Worm (Caenorhabditis elegans) whole organism, L4 larva: Measurements from ENCODE around the gene T02G5.7.

ENCODE experiments used
- F26F4.8 ChIP-seq: fragments of 200-800 bp; sonication (Bioruptor generic); conservative IDR thresholded peaks from 2 replicates; pipeline ENCODE4 v1.3.6; 2022; ENCODE audit warnings: missing genetic modification characterization, missing compliant biosample characterization
- F37D6.2 ChIP-seq: sonication (generic microtip); optimal IDR thresholded peaks from 2 replicates; lab custom pipeline; 2016; ENCODE audit warnings: mild to moderate bottlenecking, missing genetic modification characterization, missing compliant biosample characterization
- F44E2.7 ChIP-seq: fragments of 200-800 bp; sonication (Bioruptor generic); IDR thresholded peaks from 2 replicates; pipeline ENCODE4 v2.1.2; 2022; ENCODE audit warnings: missing genetic modification characterization, missing compliant biosample characterization
- T20F7.1 ChIP-seq: fragments of 200-800 bp; sonication (Bioruptor generic); optimal IDR thresholded peaks from 2 replicates; lab custom pipeline; 2018; ENCODE audit warnings: mild to moderate bottlenecking, missing genetic modification characterization, missing compliant biosample characterization
- Y105C5A.15 ChIP-seq: fragments of 200-800 bp; sonication (Bioruptor generic); IDR thresholded peaks from 2 replicates; pipeline ENCODE4 v1.3.6; 2022; ENCODE audit warnings: missing genetic modification characterization, missing compliant biosample characterization
- Y48G9A.11 ChIP-seq: fragments of 200-800 bp; sonication (Bioruptor generic); IDR thresholded peaks from 2 replicates; pipeline ENCODE4 v1.3.6; 2022; ENCODE audit warnings: missing genetic modification reagents, missing genetic modification characterization, missing compliant biosample characterization
- ZK337.2 ChIP-seq: fragments of 200-800 bp; sonication (Bioruptor generic); IDR thresholded peaks from 2 replicates; pipeline ENCODE4 v1.3.6; 2022; ENCODE audit warnings: missing genetic modification reagents, missing genetic modification characterization, missing compliant biosample characterization
- ZK546.5 ChIP-seq, 2 experiments: sonication (generic microtip); optimal IDR thresholded peaks; 2 replicates each; lab custom pipeline; 2017; ENCODE audit warnings: missing biosample characterization in 2 of 2, missing genetic modification characterization in 2 of 2
- aha-1 ChIP-seq: fragments of 150-350 bp; peaks from one replicate; lab custom pipeline; 2014; ENCODE audit warnings: missing biosample characterization, missing genetic modification characterization
- aly-2 ChIP-seq: sonication (generic microtip); optimal IDR thresholded peaks from 2 replicates; lab custom pipeline; 2018; ENCODE audit warnings: missing biosample characterization, missing genetic modification characterization
- arid-1 ChIP-seq: fragments of 200-800 bp; sonication (Bioruptor generic); conservative IDR thresholded peaks from 2 replicates; pipeline ENCODE4 v1.3.6; 2022; ENCODE audit warnings: missing genetic modification reagents, missing genetic modification characterization, missing compliant biosample characterization
- ceh-32 ChIP-seq: sonication (generic microtip); optimal IDR thresholded peaks from 2 replicates; lab custom pipeline; 2016; ENCODE audit warnings: mild to moderate bottlenecking, missing genetic modification characterization, missing compliant biosample characterization; ENCODE audit not compliant: poor library complexity
- ceh-44 ChIP-seq: fragments of 200-800 bp; sonication (Bioruptor generic); IDR thresholded peaks from 2 replicates; pipeline ENCODE4 v1.3.6; 2022; ENCODE audit warnings: missing genetic modification reagents, missing genetic modification characterization, missing compliant biosample characterization
- ctbp-1 ChIP-seq: fragments of 200-800 bp; sonication (Bioruptor generic); IDR thresholded peaks from 2 replicates; pipeline ENCODE4 v1.3.6; 2022; ENCODE audit warnings: missing genetic modification reagents, missing genetic modification characterization, missing compliant biosample characterization
- dmd-8 ChIP-seq: fragments of 200-800 bp; sonication (Bioruptor generic); IDR thresholded peaks from 2 replicates; pipeline ENCODE4 v1.3.6; 2022; ENCODE audit warnings: missing genetic modification characterization, missing compliant biosample characterization
- duxl-1 ChIP-seq: sonication (generic microtip); optimal IDR thresholded peaks from 2 replicates; lab custom pipeline; 2016; ENCODE audit warnings: mild to moderate bottlenecking, missing genetic modification characterization, moderate library complexity, missing compliant biosample characterization; ENCODE audit not compliant: poor library complexity
- egl-43 ChIP-seq: fragments of 200-800 bp; sonication (Bioruptor generic); IDR thresholded peaks from 2 replicates; pipeline ENCODE4 v1.3.6; 2022; ENCODE audit warnings: missing genetic modification reagents, missing genetic modification characterization, missing compliant biosample characterization
- fkh-10 ChIP-seq: fragments of 150-350 bp; optimal IDR thresholded peaks from 2 replicates; lab custom pipeline; 2014; ENCODE audit warnings: missing biosample characterization, missing genetic modification reagents, missing genetic modification characterization
- fos-1 ChIP-seq: fragments of 150-350 bp; optimal IDR thresholded peaks from 2 replicates; lab custom pipeline; 2014; ENCODE audit warnings: missing biosample characterization, missing genetic modification characterization
- gei-8 ChIP-seq: fragments of 200-800 bp; sonication (Bioruptor generic); optimal IDR thresholded peaks from 2 replicates; lab custom pipeline; 2018; ENCODE audit warnings: mild to moderate bottlenecking, missing genetic modification characterization, missing compliant biosample characterization
- hif-1 ChIP-seq, 2 experiments: sonication (generic microtip); optimal IDR thresholded peaks; 2 replicates each; lab custom pipeline; 2016 to 2017; ENCODE audit warnings: missing compliant biosample characterization in 2 of 2, missing genetic modification characterization in 2 of 2, missing genetic modification reagents in 2 of 2, missing genotype in 2 of 2, mild to moderate bottlenecking in 1 of 2
- hlh-11 ChIP-seq: fragments of 200-800 bp; sonication (Bioruptor generic); optimal IDR thresholded peaks from 2 replicates; lab custom pipeline; 2018; ENCODE audit warnings: mild to moderate bottlenecking, missing genetic modification characterization, missing compliant biosample characterization
- hmg-1.1 ChIP-seq: fragments of 200-800 bp; sonication (Bioruptor generic); IDR thresholded peaks from 2 replicates; pipeline ENCODE4 v1.3.6; 2022; ENCODE audit warnings: missing genetic modification reagents, missing genetic modification characterization, missing compliant biosample characterization
- jun-1 ChIP-seq: fragments of 150-350 bp; optimal IDR thresholded peaks from 2 replicates; lab custom pipeline; 2014; ENCODE audit warnings: missing biosample characterization, missing genetic modification reagents, missing genetic modification characterization
- lin-15B ChIP-seq: fragments of 150-350 bp; sonication (generic microtip); optimal IDR thresholded peaks from 3 replicates; lab custom pipeline; 2014; ENCODE audit warnings: missing biosample characterization, missing genetic modification characterization
- lin-38 ChIP-seq: fragments of 200-800 bp; sonication (Bioruptor generic); IDR thresholded peaks from 2 replicates; pipeline ENCODE4 v1.3.6; 2022; ENCODE audit warnings: missing genetic modification reagents, missing genetic modification characterization, missing compliant biosample characterization
- lin-39 ChIP-seq: fragments of 150-350 bp; optimal IDR thresholded peaks from 2 replicates; lab custom pipeline; 2014; ENCODE audit warnings: missing biosample characterization, missing genetic modification reagents, missing genetic modification characterization
- lir-3 ChIP-seq: sonication (generic microtip); optimal IDR thresholded peaks from 2 replicates; lab custom pipeline; 2016; ENCODE audit warnings: mild to moderate bottlenecking, missing genetic modification characterization, missing compliant biosample characterization
- lsy-2 ChIP-seq, 2 experiments: fragments of 150-350 bp in 1 of 2; sonication (generic microtip) in 1 of 2; optimal IDR thresholded peaks; 2 replicates each; lab custom pipeline; 2014 to 2017; ENCODE audit warnings: missing biosample characterization in 2 of 2, missing genetic modification characterization in 2 of 2
- madf-5 ChIP-seq, 2 experiments: fragments of 200-800 bp; sonication (Bioruptor generic); IDR thresholded peaks; 2 replicates each; pipeline ENCODE4 v1.3.6; 2022; ENCODE audit warnings: missing compliant biosample characterization in 2 of 2, missing genetic modification characterization in 2 of 2
- mep-1 ChIP-seq: fragments of 150-350 bp; sonication (generic microtip); optimal IDR thresholded peaks from 3 replicates; lab custom pipeline; 2014; ENCODE audit warnings: missing biosample characterization, missing genetic modification characterization
- mes-2 ChIP-seq: sonication (generic microtip); optimal IDR thresholded peaks from 2 replicates; lab custom pipeline; 2016; ENCODE audit warnings: missing genotype, mild to moderate bottlenecking, missing genetic modification characterization, missing compliant biosample characterization; ENCODE audit not compliant: poor library complexity, severe bottlenecking
- nhr-42 ChIP-seq: fragments of 200-800 bp; sonication (Bioruptor generic); IDR thresholded peaks from 2 replicates; pipeline ENCODE4 v1.3.6; 2022; ENCODE audit warnings: missing genetic modification characterization, missing compliant biosample characterization
- nhr-6 ChIP-seq: fragments of 150-350 bp; optimal IDR thresholded peaks from 2 replicates; lab custom pipeline; 2014; ENCODE audit warnings: missing biosample characterization, missing genetic modification characterization
- pha-4 ChIP-seq, 2 experiments: fragments of 150-350 bp in 1 of 2; fragments of 200-800 bp in 1 of 2; sonication (Bioruptor generic) in 1 of 2; IDR thresholded peaks in 1 of 2; optimal IDR thresholded peaks in 1 of 2; 2 replicates each; pipeline versions ENCODE4 v1.3.6 to Lab custom; 2014 to 2022; ENCODE audit warnings: missing genetic modification characterization in 2 of 2, missing genetic modification reagents in 2 of 2, missing biosample characterization in 1 of 2, missing compliant biosample characterization in 1 of 2
- rbr-2 ChIP-seq: sonication (generic microtip); optimal IDR thresholded peaks from 2 replicates; lab custom pipeline; 2016; ENCODE audit warnings: missing genotype, missing genetic modification characterization, missing compliant biosample characterization
- saeg-2 ChIP-seq: fragments of 200-800 bp; sonication (Bioruptor generic); IDR thresholded peaks from 2 replicates; pipeline ENCODE4 v1.3.6; 2022; ENCODE audit warnings: missing genetic modification reagents, missing genetic modification characterization, missing compliant biosample characterization
- sdz-12 ChIP-seq: fragments of 200-800 bp; sonication (Bioruptor generic); optimal IDR thresholded peaks from 2 replicates; lab custom pipeline; 2018; ENCODE audit warnings: mild to moderate bottlenecking, missing genetic modification characterization, missing compliant biosample characterization
- set-16 ChIP-seq: fragments of 200-800 bp; sonication (Bioruptor generic); IDR thresholded peaks from 2 replicates; pipeline ENCODE4 v1.3.6; 2022; ENCODE audit warnings: missing genetic modification reagents, missing genetic modification characterization, missing compliant biosample characterization
- snpc-1.2 ChIP-seq: fragments of 200-800 bp; sonication (Bioruptor generic); IDR thresholded peaks from 2 replicates; pipeline ENCODE4 v1.3.6; 2022; ENCODE audit warnings: missing genetic modification reagents, missing genetic modification characterization, missing compliant biosample characterization
- spr-3 ChIP-seq: fragments of 200-800 bp; sonication (Bioruptor generic); optimal IDR thresholded peaks from 2 replicates; lab custom pipeline; 2018; ENCODE audit warnings: mild to moderate bottlenecking, missing genetic modification characterization, missing compliant biosample characterization
- tag-97 ChIP-seq: fragments of 200-800 bp; sonication (Bioruptor generic); IDR thresholded peaks from 2 replicates; pipeline ENCODE4 v1.3.6; 2022; ENCODE audit warnings: missing genetic modification characterization, missing compliant biosample characterization
- unc-130 ChIP-seq: sonication (generic microtip); optimal IDR thresholded peaks from 2 replicates; lab custom pipeline; 2016; ENCODE audit warnings: missing genetic modification reagents, missing genetic modification characterization, missing compliant biosample characterization
- unc-39 ChIP-seq: sonication (generic microtip); optimal IDR thresholded peaks from 2 replicates; lab custom pipeline; 2017; ENCODE audit warnings: missing biosample characterization, missing genetic modification characterization
- unc-62 ChIP-seq, 3 experiments: fragments of 150-350 bp in 1 of 3; sonication (generic microtip); optimal IDR thresholded peaks in 2 of 3; peaks in 1 of 3; 1 replicate in 1 of 3; 2 replicates in 2 of 3; lab custom pipeline; 2014 to 2017; ENCODE audit warnings: missing biosample characterization in 3 of 3, missing genetic modification characterization in 3 of 3, missing genetic modification reagents in 3 of 3, missing genotype in 1 of 3
- vab-7 ChIP-seq: fragments of 200-800 bp; sonication (Bioruptor generic); IDR thresholded peaks from 2 replicates; pipeline ENCODE4 v1.3.6; 2022; ENCODE audit warnings: missing genetic modification reagents, missing genetic modification characterization, missing compliant biosample characterization
- zag-1 ChIP-seq: fragments of 150-350 bp; optimal IDR thresholded peaks from 2 replicates; lab custom pipeline; 2014; ENCODE audit warnings: missing biosample characterization, missing genetic modification characterization
- zip-2 ChIP-seq: fragments of 150-350 bp; optimal IDR thresholded peaks from 2 replicates; lab custom pipeline; 2014; ENCODE audit warnings: missing biosample characterization, missing genetic modification characterization

T02G5.7 gene

ce11 chrII:7122661-7123418, 47.4 kb downstream of the T02G5.7 start, which contains the start of gene F10E7.11 (continued):
- no peak for TF ChIP-seq saeg-2
- TF ChIP-seq ZK337.2 (GFP tag; lab: Robert Waterston, UW) = no peak
- 0 out of 2 replicates have a peak, but pooled peaks have one; percentile 23 for TF ChIP-seq dmd-8
- TF ChIP-seq T20F7.1 = no peak
- no peak for TF ChIP-seq ZK546.5 (tag; optimal IDR thresholded peaks at IDR 0.05; lab: Kevin White, UChicago)
- TF ChIP-seq snpc-1.2 (GFP tag; lab: Robert Waterston, UW) = no peak
- no peak for TF ChIP-seq lin-15B
- TF ChIP-seq lir-3 = no peak
- TF ChIP-seq unc-39 (tag; lab: Kevin White, UChicago) = no peak
- TF ChIP-seq tag-97 (GFP tag; lab: Robert Waterston, UW) = no peak
- TF ChIP-seq sdz-12 (GFP tag; lab: Kevin White, UChicago) = no peak
- no peak for TF ChIP-seq mep-1 (tag; lab: Kevin White, UChicago)
- peak; percentile 56; the same call in 1 of the 2 replicates for TF ChIP-seq vab-7 (GFP tag; lab: Robert Waterston, UW)
- no peak for TF ChIP-seq spr-3 (GFP tag; lab: Kevin White, UChicago)
- no peak for TF ChIP-seq hlh-11
- TF ChIP-seq ctbp-1 (GFP tag; lab: Robert Waterston, UW) = peak; percentile 48; the same call in 1 of the 2 replicates
- peak; percentile 75 for TF ChIP-seq lin-38 (GFP tag; lab: Robert Waterston, UW)
- 0 out of 2 replicates have a peak, but pooled peaks have one; percentile 26 for TF ChIP-seq Y48G9A.11 (GFP tag; lab: Robert Waterston, UW)
- TF ChIP-seq jun-1 (tag; lab: Kevin White, UChicago) = no peak
- TF ChIP-seq egl-43 (GFP tag; lab: Robert Waterston, UW) = 0 out of 2 replicates have a peak, but pooled peaks have one; percentile 8
- peak in 1 of 2 experiments; percentile 57 for TF ChIP-seq lsy-2 (tag; optimal IDR thresholded peaks at IDR 0.05; lab: Kevin White, UChicago)
- no peak for TF ChIP-seq lin-39 (tag; lab: Kevin White, UChicago)
- TF ChIP-seq F37D6.2 = peak; percentile 77
- TF ChIP-seq hmg-1.1 (GFP tag; lab: Robert Waterston, UW) = peak; percentile 76
- no peak for TF ChIP-seq gei-8
- TF ChIP-seq aly-2 = no peak
- TF ChIP-seq zag-1 (tag; lab: Kevin White, UChicago) = no peak
- TF ChIP-seq arid-1 (GFP tag; lab: Robert Waterston, UW) = peak; percentile 74; the same call in 1 of the 2 replicates
- peak; percentile 80 for TF ChIP-seq mes-2 (tag; lab: Kevin White, UChicago)
- no peak for TF ChIP-seq F26F4.8
- no peak for TF ChIP-seq fkh-10
- peak; percentile 40; the same call in 1 of the 2 replicates for TF ChIP-seq pha-4 (GFP tag; IDR thresholded peaks at IDR 0.05; lab: Robert Waterston, UW)
- TF ChIP-seq pha-4 (tag; optimal IDR thresholded peaks at IDR 0.05; lab: Kevin White, UChicago) = no peak
- no peak for TF ChIP-seq Y105C5A.15 (GFP tag; lab: Robert Waterston, UW)
- no peak for TF ChIP-seq F44E2.7
- TF ChIP-seq aha-1 (tag; lab: Kevin White, UChicago) = peak; percentile 5
- no peak for TF ChIP-seq ceh-44 (GFP tag; lab: Robert Waterston, UW)
- TF ChIP-seq ceh-32 = no peak
- TF ChIP-seq hif-1 (tag; optimal IDR thresholded peaks at IDR 0.05; lab: Kevin White, UChicago) = no peak
- TF ChIP-seq rbr-2 (tag; lab: Kevin White, UChicago) = no peak
- TF ChIP-seq zip-2 (tag; lab: Kevin White, UChicago) = no peak
- no peak for TF ChIP-seq duxl-1 (tag; lab: Kevin White, UChicago)
- TF ChIP-seq nhr-6 (tag; lab: Kevin White, UChicago) = no peak
- TF ChIP-seq nhr-42 (GFP tag; lab: Robert Waterston, UW) = peak; percentile 54; the same call in 1 of the 2 replicates
- TF ChIP-seq unc-130 (GFP tag; lab: Kevin White, UChicago) = no peak
- peak; percentile 71 for TF ChIP-seq set-16 (GFP tag; lab: Robert Waterston, UW)
- TF ChIP-seq madf-5 (GFP tag; IDR thresholded peaks at IDR 0.05; lab: Robert Waterston, UW) = no peak
- no peak for TF ChIP-seq unc-62 (GFP tag; optimal IDR thresholded peaks at IDR 0.05 in 1 of 2; lab: Kevin White, UChicago)
- TF ChIP-seq unc-62 (tag; optimal IDR thresholded peaks at IDR 0.05; lab: Kevin White, UChicago) = no peak
- TF ChIP-seq fos-1 = no peak
